Worm (Caenorhabditis elegans) whole organism, midembryonic: ENCODE data around the gene lron-4.

Experiments used
- T22C8.4 ChIP-seq: fragments of 200-800 bp; sonication (Bioruptor generic); IDR thresholded peaks from 2 replicates; pipeline ENCODE4 v1.3.6; 2022; ENCODE audit warnings: missing genetic modification characterization, missing compliant biosample characterization
- cog-1 ChIP-seq: sonication (generic microtip); optimal IDR thresholded peaks from 2 replicates; lab custom pipeline; 2016; ENCODE audit warnings: missing genetic modification characterization, missing compliant biosample characterization
- flt-1 ChIP-seq: fragments of 200-800 bp; sonication (Bioruptor generic); IDR thresholded peaks from 2 replicates; pipeline ENCODE4 v1.3.6; 2022; ENCODE audit warnings: missing genetic modification characterization, missing compliant biosample characterization
- klf-2 ChIP-seq: fragments of 200-800 bp; sonication (Bioruptor generic); conservative IDR thresholded peaks from 2 replicates; pipeline ENCODE4 v1.3.6; 2022; ENCODE audit warnings: missing genetic modification reagents, missing genetic modification characterization, missing compliant biosample characterization
- med-1 ChIP-seq: sonication (generic microtip); optimal IDR thresholded peaks from 2 replicates; lab custom pipeline; 2017; ENCODE audit warnings: missing genetic modification characterization, mild to moderate bottlenecking, missing compliant biosample characterization, antibody characterized with exemption, missing genetic modification reagents; ENCODE audit not compliant: insufficient read depth
- ref-1 ChIP-seq: fragments of 200-800 bp; sonication (Bioruptor generic); conservative IDR thresholded peaks from 2 replicates; pipeline ENCODE4 v1.3.6; 2022; ENCODE audit warnings: missing genetic modification reagents, missing genetic modification characterization, missing compliant biosample characterization
- tab-1 ChIP-seq: fragments of 200-800 bp; sonication (Bioruptor generic); IDR thresholded peaks from 2 replicates; pipeline ENCODE4 v1.3.6; 2022; ENCODE audit warnings: missing genetic modification characterization, missing compliant biosample characterization
- ztf-23 ChIP-seq: fragments of 200-800 bp; sonication (Bioruptor generic); IDR thresholded peaks from 2 replicates; pipeline ENCODE4 v1.3.6; 2022; ENCODE audit warnings: missing genetic modification reagents, missing genetic modification characterization, missing compliant biosample characterization
- ztf-29 ChIP-seq: fragments of 200-800 bp; sonication (Bioruptor generic); IDR thresholded peaks from 2 replicates; pipeline ENCODE4 v1.3.6; 2022; ENCODE audit warnings: missing genetic modification reagents, missing genetic modification characterization, missing compliant biosample characterization

lron-4 gene

ce11 chrII:8137379-8137778 is 25.4 kb upstream of the lron-4 start:
- no peak for TF ChIP-seq med-1
- TF ChIP-seq ztf-29 (GFP tag; lab: Robert Waterston, UW): no peak
- no peak for TF ChIP-seq klf-2
- peak; percentile 32 for TF ChIP-seq cog-1 (tag; lab: Kevin White, UChicago)
- no peak for TF ChIP-seq flt-1 (GFP tag; lab: Robert Waterston, UW)
- TF ChIP-seq ref-1 (GFP tag; lab: Robert Waterston, UW): no peak
- no peak for TF ChIP-seq tab-1 (GFP tag; lab: Robert Waterston, UW)
- 0 out of 2 replicates have a peak, but pooled peaks have one; percentile 32 for TF ChIP-seq ztf-23
- no peak for TF ChIP-seq T22C8.4

DNA sequence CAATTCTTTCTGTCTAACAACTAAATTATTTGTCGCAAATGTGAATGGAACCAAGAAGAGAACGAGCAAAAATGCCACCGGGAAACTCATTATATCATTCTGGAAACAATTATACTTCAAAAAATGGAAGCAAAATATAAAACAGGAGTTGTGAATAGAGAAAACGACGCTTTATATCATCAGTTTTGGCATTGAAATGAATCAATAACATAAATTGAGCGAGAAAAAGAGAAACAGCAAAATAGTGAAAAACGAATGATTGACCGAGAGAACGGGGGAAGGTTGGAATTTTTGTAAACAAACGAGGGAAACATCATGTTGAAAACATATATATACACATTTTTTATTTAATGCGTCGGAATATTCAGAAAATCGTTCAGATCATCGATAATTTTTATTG is 24.9 kb upstream of the lron-4 start, which contains the start of gene ctns-1:
ctns-1 (minus strand) TSS at position 101 of the 400 bp plus-strand sequence.
- TF ChIP-seq ztf-29 (GFP tag; lab: Robert Waterston, UW) (no peak), ztf-23 (no peak), med-1 (no peak), ref-1 (GFP tag; lab: Robert Waterston, UW) (no peak), tab-1 (GFP tag; lab: Robert Waterston, UW) (no peak), klf-2 (no peak), T22C8.4 (no peak), flt-1 (GFP tag; lab: Robert Waterston, UW) (no peak), cog-1 (tag; lab: Kevin White, UChicago) (no peak)

DNA sequence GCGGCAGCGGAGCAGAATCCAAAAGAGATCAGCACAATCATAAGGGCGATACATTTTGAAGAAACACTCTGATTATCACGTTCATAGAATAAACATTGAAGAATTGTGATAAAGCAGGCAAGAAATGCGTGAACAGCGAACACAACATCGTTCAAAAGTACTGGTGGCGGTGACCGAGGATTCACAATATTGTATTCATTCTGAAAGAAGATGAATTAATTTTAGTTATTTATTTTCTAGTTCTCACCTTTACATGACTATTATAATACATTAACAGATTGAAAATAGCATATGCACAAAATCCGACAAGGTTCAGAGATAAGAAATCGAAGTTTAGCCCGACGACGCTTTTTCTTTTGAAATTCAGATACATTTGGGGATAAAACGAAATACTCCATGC is 24.0 kb upstream of the lron-4 start:
- no peak for TF ChIP-seq ref-1 (GFP tag; lab: Robert Waterston, UW)
- no peak for TF ChIP-seq cog-1 (tag; lab: Kevin White, UChicago)
- no peak for TF ChIP-seq med-1
- no peak for TF ChIP-seq klf-2

- TF ChIP-seq cog-1 (tag; lab: Kevin White, UChicago): no peak
- no peak for TF ChIP-seq ref-1 (GFP tag; lab: Robert Waterston, UW)
- no peak for TF ChIP-seq ztf-23
- TF ChIP-seq med-1: no peak
- TF ChIP-seq tab-1 (GFP tag; lab: Robert Waterston, UW): 0 out of 2 replicates have a peak, but pooled peaks have one; percentile 25
- TF ChIP-seq flt-1 (GFP tag; lab: Robert Waterston, UW): 0 out of 2 replicates have a peak, but pooled peaks have one; percentile 5
- TF ChIP-seq T22C8.4: no peak
- no peak for TF ChIP-seq ztf-29 (GFP tag; lab: Robert Waterston, UW)
- no peak for TF ChIP-seq klf-2
Observed at ce11 chrII:8131413-8131966, 19.5 kb upstream of the lron-4 start.

- TF ChIP-seq ztf-29 (GFP tag; lab: Robert Waterston, UW) (no peak), ref-1 (GFP tag; lab: Robert Waterston, UW) (no peak), flt-1 (GFP tag; lab: Robert Waterston, UW) (no peak), cog-1 (tag; lab: Kevin White, UChicago) (no peak), ztf-23 (no peak), T22C8.4 (no peak)
Observed at ce11 chrII:8130792-8131191, 18.8 kb upstream of the lron-4 start.

ce11 chrII:8129495-8130010 is 17.6 kb upstream of the lron-4 start, which contains the start of gene ulp-4:
Gene ulp-4 (plus strand): TSS chrII:8129960.
- TF ChIP-seq klf-2 (no peak), ref-1 (GFP tag; lab: Robert Waterston, UW) (no peak), tab-1 (GFP tag; lab: Robert Waterston, UW) (no peak), T22C8.4 (no peak), ztf-23 (no peak), cog-1 (tag; lab: Kevin White, UChicago) (no peak), flt-1 (GFP tag; lab: Robert Waterston, UW) (no peak), ztf-29 (GFP tag; lab: Robert Waterston, UW) (no peak), med-1 (no peak)

ce11 chrII:8129040-8129387 is 17.1 kb upstream of the lron-4 start:
- no peak for TF ChIP-seq med-1
- no peak for TF ChIP-seq cog-1 (tag; lab: Kevin White, UChicago)
- no peak for TF ChIP-seq ztf-29 (GFP tag; lab: Robert Waterston, UW)
- TF ChIP-seq flt-1 (GFP tag; lab: Robert Waterston, UW): no peak
- TF ChIP-seq ref-1 (GFP tag; lab: Robert Waterston, UW): no peak
- no peak for TF ChIP-seq ztf-23
- no peak for TF ChIP-seq klf-2
- no peak for TF ChIP-seq tab-1 (GFP tag; lab: Robert Waterston, UW)
- no peak for TF ChIP-seq T22C8.4

- TF ChIP-seq ztf-23: peak; percentile 72
- no peak for TF ChIP-seq cog-1 (tag; lab: Kevin White, UChicago)
- 0 out of 2 replicates have a peak, but pooled peaks have one; percentile 49 for TF ChIP-seq tab-1 (GFP tag; lab: Robert Waterston, UW)
- TF ChIP-seq ref-1 (GFP tag; lab: Robert Waterston, UW): no peak
- TF ChIP-seq flt-1 (GFP tag; lab: Robert Waterston, UW): 0 out of 2 replicates have a peak, but pooled peaks have one; percentile 33
Observed at ce11 chrII:8128273-8129039, 16.5 kb upstream of the lron-4 start.

- TF ChIP-seq tab-1 (GFP tag; lab: Robert Waterston, UW): no peak
- no peak for TF ChIP-seq cog-1 (tag; lab: Kevin White, UChicago)
- TF ChIP-seq ref-1 (GFP tag; lab: Robert Waterston, UW): no peak
- TF ChIP-seq klf-2: no peak
- TF ChIP-seq T22C8.4: no peak
- TF ChIP-seq ztf-29 (GFP tag; lab: Robert Waterston, UW): no peak
- TF ChIP-seq flt-1 (GFP tag; lab: Robert Waterston, UW): no peak
- no peak for TF ChIP-seq med-1
- no peak for TF ChIP-seq ztf-23
Observed at ce11 chrII:8127794-8128193, 15.8 kb upstream of the lron-4 start.

DNA sequence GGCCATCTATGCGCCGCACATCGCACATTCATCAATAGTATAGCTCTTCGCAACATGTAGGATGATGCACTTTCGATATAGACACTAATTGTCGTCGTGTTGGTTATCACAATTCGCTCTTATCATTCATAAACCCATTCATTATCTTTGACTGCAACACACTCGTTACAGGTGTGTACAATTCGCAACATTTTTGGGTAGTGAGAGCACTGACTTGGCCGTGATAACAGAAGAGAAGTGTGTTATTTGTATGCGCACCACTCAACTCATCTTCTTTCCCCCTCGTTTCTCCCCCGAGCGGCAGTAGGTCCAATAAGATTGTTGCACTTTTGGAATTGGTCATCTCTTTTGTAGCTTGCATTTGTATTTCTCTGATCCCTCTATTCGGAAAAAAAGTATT is 15.3 kb upstream of the lron-4 start:
- TF ChIP-seq tab-1 (GFP tag; lab: Robert Waterston, UW) (no peak), ztf-29 (GFP tag; lab: Robert Waterston, UW) (no peak), ref-1 (GFP tag; lab: Robert Waterston, UW) (no peak), med-1 (no peak), flt-1 (GFP tag; lab: Robert Waterston, UW) (no peak), cog-1 (tag; lab: Kevin White, UChicago) (no peak), ztf-23 (no peak), T22C8.4 (no peak), klf-2 (no peak)
